Worm (Caenorhabditis elegans): ENCODE data around the gene cnx-1.

ce11 chrIII:9802045-9802444, 14.9 kb downstream of the cnx-1 start:
- TF ChIP-seq pha-4 (tag; optimal IDR thresholded peaks at IDR 0.05) (no peak), unc-62 (GFP tag; optimal IDR thresholded peaks at IDR 0.05) (no peak)
